Fruit fly (Drosophila melanogaster): ENCODE measurements around the gene CG13856.

The CG13856 gene

DNA sequence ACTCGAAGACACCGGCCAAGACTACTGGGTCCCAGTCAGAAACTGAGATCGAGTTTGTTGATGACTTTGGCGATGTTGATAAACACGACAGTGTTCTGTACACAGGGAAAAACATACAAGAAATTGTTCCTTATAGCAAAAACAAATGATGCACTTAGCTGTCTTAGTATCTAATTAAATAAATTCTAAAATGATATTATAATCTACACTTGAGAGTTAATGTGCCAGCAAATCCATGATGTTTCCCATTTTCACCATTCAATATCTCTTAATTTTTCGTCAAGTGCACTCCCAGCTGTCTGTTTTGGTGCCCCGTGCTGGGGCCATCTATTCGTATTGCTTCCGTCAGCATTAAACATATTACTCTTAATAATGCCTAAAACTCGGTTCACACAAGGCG, 2.2 kb upstream of the CG13856 start:
- peak; percentile 54; the same call in 1 of the 2 replicates for TF ChIP-seq ranshi (GFP tag; IDR thresholded peaks at IDR 0.05)
- TF ChIP-seq knrl (GFP tag; IDR thresholded peaks at IDR 0.05; ENCODE audit: partially characterized antibody), result no peak
- no peak for TF ChIP-seq CG13287 (GFP tag; IDR thresholded peaks at IDR 0.05; ENCODE audit: partially characterized antibody)
- no peak for TF ChIP-seq gem (tag; optimal IDR thresholded peaks at IDR 0.05)
- TF ChIP-seq CG32772 (GFP tag; IDR thresholded peaks at IDR 0.05), result no peak
- TF ChIP-seq CG2199 (GFP tag; IDR thresholded peaks at IDR 0.05), result no peak
- TF ChIP-seq bab2 (GFP tag; optimal IDR thresholded peaks at IDR 0.05), result no peak
- no peak for TF ChIP-seq bigmax (GFP tag; optimal IDR thresholded peaks at IDR 0.05)
- TF ChIP-seq Sox102F (GFP tag; optimal IDR thresholded peaks at IDR 0.05), result no peak
- no peak for TF ChIP-seq lab (GFP tag; optimal IDR thresholded peaks at IDR 0.05)
- no peak for TF ChIP-seq CkIIα-i1 (GFP tag; IDR thresholded peaks at IDR 0.05)
- peak; percentile 75 for TF ChIP-seq CG32532 (GFP tag; IDR thresholded peaks at IDR 0.05)
- no peak for TF ChIP-seq CG33213 (GFP tag; optimal IDR thresholded peaks at IDR 0.05)
- TF ChIP-seq hbn (GFP tag; IDR thresholded peaks at IDR 0.05; ENCODE audit: partially characterized antibody), result no peak
- TF ChIP-seq CG14667 (GFP tag; IDR thresholded peaks at IDR 0.05), result 0 out of 2 replicates have a peak, but pooled peaks have one; percentile 15
- TF ChIP-seq CG14441 (GFP tag; IDR thresholded peaks at IDR 0.05), result no peak
- no peak for TF ChIP-seq Bgb (GFP tag; IDR thresholded peaks at IDR 0.05; ENCODE audit: partially characterized antibody)
- TF ChIP-seq gcm2 (GFP tag; optimal IDR thresholded peaks at IDR 0.05), result no peak
- no peak for TF ChIP-seq hth (optimal IDR thresholded peaks at IDR 0.05)
- TF ChIP-seq Antp (GFP tag; optimal IDR thresholded peaks at IDR 0.05), result no peak
- peak; percentile 41; the same call in 1 of the 2 replicates for TF ChIP-seq E2f1 (GFP tag; IDR thresholded peaks at IDR 0.05)
- no peak for TF ChIP-seq h (optimal IDR thresholded peaks at IDR 0.05)
- TF ChIP-seq B-H1 (GFP tag; IDR thresholded peaks at IDR 0.05), result no peak
- peak; percentile 26; the same call in 1 of the 2 replicates for TF ChIP-seq CG9215 (GFP tag; IDR thresholded peaks at IDR 0.05)
- TF ChIP-seq CG1647 (GFP tag; optimal IDR thresholded peaks at IDR 0.05), result no peak
- TF ChIP-seq dysf (GFP tag; IDR thresholded peaks at IDR 0.05), result peak; percentile 83
- no peak for TF ChIP-seq pros (GFP tag; optimal IDR thresholded peaks at IDR 0.05)
- TF ChIP-seq pum (GFP tag; optimal IDR thresholded peaks at IDR 0.05), result no peak
- TF ChIP-seq CG17361 (GFP tag; IDR thresholded peaks at IDR 0.05), result no peak
- peak; percentile 55; the same call in 1 of the 3 replicates for TF ChIP-seq CG11456 (GFP tag; IDR thresholded peaks at IDR 0.05)
- no peak for TF ChIP-seq cas (GFP tag; IDR thresholded peaks at IDR 0.05)
- TF ChIP-seq her (GFP tag; optimal IDR thresholded peaks at IDR 0.05), result no peak
- no peak for TF ChIP-seq CG10366 (GFP tag; IDR thresholded peaks at IDR 0.05)
- peak; percentile 68 for TF ChIP-seq Drgx (GFP tag; IDR thresholded peaks at IDR 0.05)
- no peak for TF ChIP-seq CG15073 (GFP tag; optimal IDR thresholded peaks at IDR 0.05)
- TF ChIP-seq scrt (GFP tag; optimal IDR thresholded peaks at IDR 0.05), result no peak
- TF ChIP-seq CG8290 (GFP tag; optimal IDR thresholded peaks at IDR 0.05), result no peak
- TF ChIP-seq CG8290 (tag; optimal IDR thresholded peaks at IDR 0.05), result no peak
- no peak for TF ChIP-seq CG2202 (tag; optimal IDR thresholded peaks at IDR 0.05)
- no peak for TF ChIP-seq dmrt11E (tag; optimal IDR thresholded peaks at IDR 0.05)
- TF ChIP-seq gce (GFP tag; IDR thresholded peaks at IDR 0.05), result 0 out of 3 replicates have a peak, but pooled peaks have one; percentile 29
- TF ChIP-seq Stat92E (GFP tag; optimal IDR thresholded peaks at IDR 0.05), result no peak
- no peak for TF ChIP-seq pan (optimal IDR thresholded peaks at IDR 0.05)
- peak in 1 of 2 experiments; percentile 40 for TF ChIP-seq pan (GFP tag; optimal IDR thresholded peaks at IDR 0.05 in 1 of 2, IDR thresholded peaks at IDR 0.05 in 1 of 2)
- no peak for TF ChIP-seq fd64A (GFP tag; optimal IDR thresholded peaks at IDR 0.05)
- no peak for TF ChIP-seq Rx (GFP tag; IDR thresholded peaks at IDR 0.05)
- no peak for TF ChIP-seq TFAM (GFP tag; optimal IDR thresholded peaks at IDR 0.05)
- peak; percentile 53; the same call in 1 of the 2 replicates for TF ChIP-seq HLH3B (GFP tag; IDR thresholded peaks at IDR 0.05)
- no peak for TF ChIP-seq corto (GFP tag; optimal IDR thresholded peaks at IDR 0.05)
- TF ChIP-seq MESR4 (GFP tag; optimal IDR thresholded peaks at IDR 0.05), result no peak
- TF ChIP-seq fd96Cb (tag; optimal IDR thresholded peaks at IDR 0.05), result peak; percentile 18
- TF ChIP-seq Taf1 (GFP tag; IDR thresholded peaks at IDR 0.05), result peak; percentile 55
- TF ChIP-seq sna (GFP tag; IDR thresholded peaks at IDR 0.05; ENCODE audit: partially characterized antibody), result no peak
